Worm (Caenorhabditis elegans) whole organism, L4/young adult: Measurements from ENCODE around the gene Y97E10AR.3.

Source experiments
- W03F9.2 ChIP-seq: fragments of 150-350 bp; optimal IDR thresholded peaks from 2 replicates; lab custom pipeline; 2014; ENCODE audit warnings: missing biosample characterization, missing genetic modification characterization
- him-1 ChIP-seq: sonication (generic microtip); optimal IDR thresholded peaks from 2 replicates; lab custom pipeline; 2016; ENCODE audit warnings: missing genotype, missing genetic modification reagents, missing genetic modification characterization, missing compliant biosample characterization

DNA sequence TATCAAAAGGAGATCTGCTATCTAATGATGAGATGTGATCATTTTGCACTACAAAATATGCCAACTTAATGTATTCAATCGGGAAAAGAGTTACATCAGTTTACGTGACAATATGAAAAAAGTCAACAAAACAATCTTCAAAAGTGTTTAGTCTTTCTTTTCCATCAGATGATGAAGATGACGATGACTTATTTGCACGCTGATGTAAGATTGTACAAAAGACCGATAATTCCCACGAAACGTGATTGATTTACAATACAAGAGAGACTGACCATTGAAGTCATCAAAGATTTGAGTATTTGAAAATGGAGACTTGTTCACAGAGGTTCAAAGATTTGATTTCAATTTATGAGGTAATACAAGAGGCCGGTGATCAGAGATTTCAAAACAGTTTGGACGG lies 17.9 kb upstream of the Y97E10AR.3 start:
- TF ChIP-seq him-1 (no peak), W03F9.2 (tag; lab: Kevin White, UChicago) (no peak)
